Fruit fly (Drosophila melanogaster): ENCODE measurements around the gene Krn.

Gene Krn

DNA sequence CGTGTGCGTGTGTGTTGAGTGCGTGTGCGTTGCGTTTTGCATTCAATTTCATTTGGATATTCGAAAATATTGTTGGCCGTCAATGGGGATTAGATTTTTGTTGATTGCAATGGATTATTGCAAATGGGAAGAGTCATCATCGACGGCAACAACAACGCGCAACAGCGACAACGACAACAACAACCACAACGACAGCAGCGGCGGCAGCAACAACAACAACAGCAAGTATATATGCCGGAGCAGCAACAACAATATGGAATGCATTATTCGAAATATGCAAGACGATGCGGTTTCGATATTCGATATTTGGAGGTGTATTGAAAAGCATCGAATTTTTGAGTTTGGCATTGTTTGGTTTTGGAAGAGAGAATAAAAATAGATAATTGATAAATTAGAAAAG is 12.1 kb downstream of the Krn start:
- no peak for TF ChIP-seq CG31627 (GFP tag; optimal IDR thresholded peaks at IDR 0.05)
- TF ChIP-seq Lpt (GFP tag; optimal IDR thresholded peaks at IDR 0.05), result no peak
- TF ChIP-seq CG15336 (GFP tag; IDR thresholded peaks at IDR 0.05), result no peak
- TF ChIP-seq OdsH (GFP tag; optimal IDR thresholded peaks at IDR 0.05), result no peak
- no peak for TF ChIP-seq CG7368 (GFP tag; optimal IDR thresholded peaks at IDR 0.05)
- no peak for TF ChIP-seq Ets96B (tag; optimal IDR thresholded peaks at IDR 0.05)
- TF ChIP-seq CG4318 (GFP tag; optimal IDR thresholded peaks at IDR 0.05), result no peak
- no peak for TF ChIP-seq topi (GFP tag; optimal IDR thresholded peaks at IDR 0.05)
- no peak for TF ChIP-seq CG6792 (GFP tag; optimal IDR thresholded peaks at IDR 0.05)
- no peak for TF ChIP-seq cyc (GFP tag; optimal IDR thresholded peaks at IDR 0.05)
- no peak for TF ChIP-seq vri (GFP tag; optimal IDR thresholded peaks at IDR 0.05)

DNA sequence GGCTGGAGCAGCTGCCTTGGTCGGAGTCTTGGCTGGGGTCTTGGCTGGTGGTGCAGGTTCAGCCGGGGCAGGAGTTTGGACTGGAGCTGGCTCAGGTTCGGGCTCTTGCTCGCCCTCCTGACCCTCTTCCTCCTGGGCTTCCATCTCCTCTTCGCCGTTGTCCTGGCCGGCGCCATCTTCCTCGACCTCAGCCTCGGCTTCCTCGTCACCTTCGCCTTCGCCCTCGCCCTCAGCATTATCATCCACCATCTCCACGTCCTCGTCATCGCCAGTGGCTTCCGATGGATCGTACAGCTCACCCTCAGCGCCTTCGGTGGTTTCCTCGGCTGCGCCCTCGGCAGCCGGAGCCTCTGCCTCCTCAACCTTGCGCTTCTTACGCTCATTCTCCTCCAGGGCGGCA is 15.4 kb downstream of the Krn start:
- TF ChIP-seq CG6276 (GFP tag; optimal IDR thresholded peaks at IDR 0.05), result no peak
- no peak for TF ChIP-seq CG11294 (GFP tag; IDR thresholded peaks at IDR 0.05)
- TF ChIP-seq lz (GFP tag; optimal IDR thresholded peaks at IDR 0.05), result no peak
- TF ChIP-seq CG9139 (GFP tag; optimal IDR thresholded peaks at IDR 0.05), result no peak
- TF ChIP-seq vri (GFP tag; optimal IDR thresholded peaks at IDR 0.05), result no peak
- no peak for TF ChIP-seq CG3919 (GFP tag; optimal IDR thresholded peaks at IDR 0.05)
- TF ChIP-seq CG31627 (GFP tag; optimal IDR thresholded peaks at IDR 0.05), result no peak

DNA sequence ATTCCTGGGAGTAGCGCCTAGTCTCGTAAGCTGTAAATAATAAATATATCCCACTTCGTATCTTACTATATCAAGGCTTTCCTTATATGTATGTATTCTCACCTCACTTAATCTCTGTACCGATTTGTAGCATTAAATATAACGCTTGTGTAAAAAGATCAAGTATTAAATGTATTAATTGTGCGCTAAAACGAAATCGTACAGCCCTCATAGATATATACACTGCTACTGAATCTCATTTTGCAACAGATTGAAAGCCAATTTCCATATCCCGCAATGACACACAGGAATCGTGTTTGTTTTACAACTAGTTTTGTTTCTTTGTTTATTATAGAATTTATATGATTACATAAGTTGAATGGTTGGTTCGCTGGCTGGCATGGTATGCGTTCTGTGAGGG is 16.3 kb downstream of the Krn start:
- no peak for TF ChIP-seq CG11294 (GFP tag; IDR thresholded peaks at IDR 0.05)
- no peak for TF ChIP-seq Smox (GFP tag; optimal IDR thresholded peaks at IDR 0.05)
- TF ChIP-seq spab (GFP tag; optimal IDR thresholded peaks at IDR 0.05), result no peak
- no peak for TF ChIP-seq CG6792 (GFP tag; optimal IDR thresholded peaks at IDR 0.05)
- TF ChIP-seq CG11902 (GFP tag; optimal IDR thresholded peaks at IDR 0.05), result no peak
- no peak for TF ChIP-seq Eip93F (GFP tag; optimal IDR thresholded peaks at IDR 0.05)
- no peak for TF ChIP-seq CG1621 (tag; optimal IDR thresholded peaks at IDR 0.05)
- no peak for TF ChIP-seq Eip78C (GFP tag)
- TF ChIP-seq CG6808 (GFP tag; optimal IDR thresholded peaks at IDR 0.05), result no peak
- no peak for TF ChIP-seq dsx (GFP tag; optimal IDR thresholded peaks at IDR 0.05; ENCODE audit: poor library complexity, severe bottlenecking)

DNA sequence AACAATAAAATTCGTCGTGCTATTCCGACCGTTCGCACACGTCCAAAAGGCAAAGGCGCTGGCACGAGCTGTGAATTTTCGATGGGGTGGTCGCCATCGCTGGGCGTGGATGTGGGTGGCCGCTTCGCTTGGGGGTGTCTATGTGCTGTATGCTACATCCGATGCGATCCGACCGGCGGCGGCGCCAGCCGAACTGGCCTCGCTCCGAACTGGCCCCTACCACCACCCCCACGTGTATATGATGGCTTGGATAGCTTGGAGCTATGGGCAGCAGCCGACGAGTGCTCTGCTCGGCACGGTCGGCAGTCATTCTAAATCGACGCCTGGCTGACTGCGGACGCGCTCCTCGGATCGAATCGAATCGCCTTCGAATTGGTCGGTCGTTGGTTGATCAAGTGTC is 20.9 kb downstream of the Krn start, which contains the start of gene CG7497:
TSS of gene CG7497 (plus strand) at position 308 of the 400 bp plus-strand sequence.
- TF ChIP-seq CG3919 (GFP tag; optimal IDR thresholded peaks at IDR 0.05), result no peak
- TF ChIP-seq acj6 (GFP tag; optimal IDR thresholded peaks at IDR 0.05), result no peak
- TF ChIP-seq eg (GFP tag; IDR thresholded peaks at IDR 0.05), result no peak; the same call in 2 of the 3 replicates
- TF ChIP-seq salr (GFP tag; optimal IDR thresholded peaks at IDR 0.05), result no peak
- no peak for TF ChIP-seq Met (GFP tag; optimal IDR thresholded peaks at IDR 0.05)
- no peak for TF ChIP-seq pdm3 (GFP tag; optimal IDR thresholded peaks at IDR 0.05)
- TF ChIP-seq Sox102F (GFP tag; optimal IDR thresholded peaks at IDR 0.05), result no peak
- no peak for TF ChIP-seq Blimp-1 (GFP tag; optimal IDR thresholded peaks at IDR 0.05)

DNA sequence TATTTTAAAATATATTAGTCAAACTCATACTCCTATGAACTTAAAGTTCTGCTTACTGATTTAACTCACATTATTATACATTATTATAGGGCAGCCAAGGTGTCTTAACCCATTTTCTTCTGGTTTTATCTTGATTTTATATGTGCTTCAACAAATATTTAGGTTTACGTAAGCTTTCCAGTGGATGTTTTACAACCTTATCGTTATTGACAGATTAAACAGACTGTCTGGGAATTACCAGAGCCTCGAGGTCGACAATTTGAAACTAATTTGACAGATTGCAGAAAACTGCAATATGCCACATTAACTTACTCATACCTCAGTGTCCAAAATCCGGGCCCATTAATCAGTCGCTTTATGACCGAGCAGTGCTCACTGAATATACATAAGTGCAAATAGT is 22.8 kb downstream of the Krn start:
- no peak for TF ChIP-seq salr (GFP tag; optimal IDR thresholded peaks at IDR 0.05)
- no peak for TF ChIP-seq Sox15 (GFP tag; optimal IDR thresholded peaks at IDR 0.05)
- TF ChIP-seq CG4318 (GFP tag; optimal IDR thresholded peaks at IDR 0.05), result no peak
- no peak for TF ChIP-seq CG16779 (tag; optimal IDR thresholded peaks at IDR 0.05)
- TF ChIP-seq fd59A (GFP tag; optimal IDR thresholded peaks at IDR 0.05), result no peak
- no peak for TF ChIP-seq Eip75B (GFP tag; optimal IDR thresholded peaks at IDR 0.05)
- no peak for TF ChIP-seq svp (GFP tag)
- TF ChIP-seq net (GFP tag; optimal IDR thresholded peaks at IDR 0.05), result peak; percentile 32
- peak; percentile 17 for TF ChIP-seq CG8632 (GFP tag; optimal IDR thresholded peaks at IDR 0.05)
- peak; percentile 5 for TF ChIP-seq acj6 (GFP tag; optimal IDR thresholded peaks at IDR 0.05)
- TF ChIP-seq CG3919 (GFP tag; optimal IDR thresholded peaks at IDR 0.05), result no peak
- TF ChIP-seq CG6808 (GFP tag; optimal IDR thresholded peaks at IDR 0.05), result peak; percentile 34
- TF ChIP-seq Smox (GFP tag; optimal IDR thresholded peaks at IDR 0.05), result no peak
- no peak for TF ChIP-seq CG7368 (GFP tag; optimal IDR thresholded peaks at IDR 0.05)
- peak; percentile 6 for TF ChIP-seq vri (GFP tag; optimal IDR thresholded peaks at IDR 0.05)
- no peak for TF ChIP-seq Ets21C (GFP tag; optimal IDR thresholded peaks at IDR 0.05)
- TF ChIP-seq Sox14 (GFP tag; optimal IDR thresholded peaks at IDR 0.05), result no peak
- peak; percentile 5 for TF ChIP-seq CG1621 (tag; optimal IDR thresholded peaks at IDR 0.05)
- no peak for TF ChIP-seq eg (GFP tag; IDR thresholded peaks at IDR 0.05)
- TF ChIP-seq OdsH (GFP tag; optimal IDR thresholded peaks at IDR 0.05), result peak; percentile 4
- TF ChIP-seq Sox102F (GFP tag; optimal IDR thresholded peaks at IDR 0.05), result peak; percentile 2
- TF ChIP-seq CG6163 (GFP tag; IDR thresholded peaks at IDR 0.05), result peak; percentile 10; the same call in 1 of the 3 replicates
- no peak for TF ChIP-seq Lpt (GFP tag; optimal IDR thresholded peaks at IDR 0.05)
- peak; percentile 21 for TF ChIP-seq CG10669 (GFP tag; optimal IDR thresholded peaks at IDR 0.05)
- peak; percentile 2 for TF ChIP-seq CG34406 (GFP tag; optimal IDR thresholded peaks at IDR 0.05)
- no peak for TF ChIP-seq Hr38 (GFP tag; optimal IDR thresholded peaks at IDR 0.05)
